Worm (Caenorhabditis elegans): Measurements from ENCODE around the gene ZK84.4.

DNA sequence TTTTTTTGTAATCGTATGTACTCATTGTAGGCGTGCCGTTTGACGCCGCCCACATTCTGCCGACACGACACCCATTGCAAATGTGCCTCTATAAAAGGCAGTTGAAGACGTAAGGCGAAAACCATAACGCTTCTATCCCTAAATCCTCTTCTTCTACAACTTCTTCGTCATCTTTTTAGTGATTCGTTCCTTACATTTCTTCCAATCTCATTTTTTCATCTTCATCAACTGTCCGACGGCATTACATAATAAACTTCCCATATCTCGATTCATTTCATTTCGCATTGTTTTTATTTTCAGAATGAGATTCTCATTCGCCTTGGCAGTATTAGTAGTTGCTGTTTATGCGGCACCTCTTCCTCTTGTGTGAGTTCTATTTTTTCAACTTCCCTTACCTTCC lies 11.6 kb upstream of the ZK84.4 start, which contains the start of gene ZK84.1:
- TF ChIP-seq nhr-237 (tag; optimal IDR thresholded peaks at IDR 0.05) (no peak), fos-1 (tag; optimal IDR thresholded peaks at IDR 0.05) (no peak), nhr-6 (tag; optimal IDR thresholded peaks at IDR 0.05) (no peak), nhr-25 (tag; optimal IDR thresholded peaks at IDR 0.05) (no peak), unc-62 (GFP tag; optimal IDR thresholded peaks at IDR 0.05) (no peak)
